Fruit fly (Drosophila melanogaster) whole organism, larva: ENCODE data around the gene Septin1.

Experiments
- noc ChIP-seq: fragments of 200-800 bp; sonication (Bioruptor generic); optimal IDR thresholded peaks from 3 replicates; lab custom pipeline; 2019; ENCODE audit warnings: missing biosample characterization, mild to moderate bottlenecking, missing genetic modification characterization, moderate library complexity

Gene Septin1

dm6 chrX:21357810-21358671 is at the start of gene Septin1:
Septin1 (plus strand) TSS chrX:21358286.
- TF ChIP-seq noc (tag; lab: Kevin White, UChicago) = no peak

- no peak for TF ChIP-seq noc (tag; lab: Kevin White, UChicago)
Observed at dm6 chrX:21315852-21316251, 42.2 kb upstream of the Septin1 start, which contains the start of gene Rpt6. Rpt6 (plus strand) TSS chrX:21316052.

dm6 chrX:21317422-21317821 is 40.7 kb upstream of the Septin1 start, which contains the start of gene CG1801:
CG1801 (minus strand) TSS chrX:21317522.
- no peak for TF ChIP-seq noc (tag; lab: Kevin White, UChicago)

- peak; percentile 90 for TF ChIP-seq noc (tag; lab: Kevin White, UChicago)
Observed at dm6 chrX:21319202-21319772, 38.8 kb upstream of the Septin1 start, which contains the start of the genes SLIRP1 and anox. SLIRP1 (minus strand) TSS chrX:21319296. anox (minus strand) TSS chrX:21319296.

- no peak for TF ChIP-seq noc (tag; lab: Kevin White, UChicago)
Observed at dm6 chrX:21322289-21322981, 35.7 kb upstream of the Septin1 start.

dm6 chrX:21323171-21323695 is 34.9 kb upstream of the Septin1 start:
- no peak for TF ChIP-seq noc (tag; lab: Kevin White, UChicago)

dm6 chrX:21323933-21324688 is 34.0 kb upstream of the Septin1 start, which contains the start of the genes Dd and CG1486:
Dd (minus strand) TSS chrX:21324009.
CG1486 (plus strand) TSS chrX:21324046.
- no peak for TF ChIP-seq noc (tag; lab: Kevin White, UChicago)

- no peak for TF ChIP-seq noc (tag; lab: Kevin White, UChicago)
Observed at dm6 chrX:21333135-21333534, 25.0 kb upstream of the Septin1 start.

- no peak for TF ChIP-seq noc (tag; lab: Kevin White, UChicago)
Observed at dm6 chrX:21334522-21335104, 23.5 kb upstream of the Septin1 start.

dm6 chrX:21337057-21337456 is 21.0 kb upstream of the Septin1 start:
- TF ChIP-seq noc (tag; lab: Kevin White, UChicago) = peak; percentile 10

- TF ChIP-seq noc (tag; lab: Kevin White, UChicago) = no peak
Observed at dm6 chrX:21338153-21338552, 19.9 kb upstream of the Septin1 start.

- peak; percentile 60 for TF ChIP-seq noc (tag; lab: Kevin White, UChicago)
Observed at dm6 chrX:21339476-21339931, 18.6 kb upstream of the Septin1 start, which contains the start of the genes tty and fliI. tty (minus strand) TSS chrX:21339676. fliI (plus strand) TSS chrX:21339741.

- TF ChIP-seq noc (tag; lab: Kevin White, UChicago) = peak; percentile 29
Observed at dm6 chrX:21345036-21345500, 13.0 kb upstream of the Septin1 start, which contains the start of gene dod. dod (plus strand) TSS chrX:21345358.

dm6 chrX:21349800-21350309 is 8.2 kb upstream of the Septin1 start, which contains the start of the genes peng and sol:
peng (minus strand) TSS chrX:21349843.
sol (plus strand) TSS chrX:21350280.
- peak; percentile 67 for TF ChIP-seq noc (tag; lab: Kevin White, UChicago)
